Fruit fly (Drosophila melanogaster): ENCODE data around the gene Gug.

Gene Gug

dm6 chr3L:8455015-8455908 is 5.5 kb downstream of the Gug start (continued):
- no peak for TF ChIP-seq tna (GFP tag; IDR thresholded peaks at IDR 0.05; ENCODE audit: partially characterized antibody)
- peak; percentile 0 for TF ChIP-seq eyg (GFP tag; optimal IDR thresholded peaks at IDR 0.05)
- peak; percentile 19 for TF ChIP-seq CG8290 (GFP tag; optimal IDR thresholded peaks at IDR 0.05)
- peak in 1 of 2 experiments; percentile 5 for TF ChIP-seq CG8290 (tag; optimal IDR thresholded peaks at IDR 0.05)
- 0 out of 2 replicates have a peak, but pooled peaks have one; percentile 20 for TF ChIP-seq CG6272 (GFP tag; IDR thresholded peaks at IDR 0.05)
- TF ChIP-seq CG5180 (GFP tag; optimal IDR thresholded peaks at IDR 0.05), result peak; percentile 84
- peak; percentile 61 for TF ChIP-seq Bteb2 (GFP tag; optimal IDR thresholded peaks at IDR 0.05)
- peak; percentile 71 for TF ChIP-seq CG18764 (GFP tag; optimal IDR thresholded peaks at IDR 0.05)
- TF ChIP-seq Dek (tag; optimal IDR thresholded peaks at IDR 0.05), result peak; percentile 85
- TF ChIP-seq ro (GFP tag; IDR thresholded peaks at IDR 0.05), result no peak
- peak; percentile 57 to 95 for TF ChIP-seq Hr51 (GFP tag; optimal IDR thresholded peaks at IDR 0.05)
- TF ChIP-seq crc (GFP tag; optimal IDR thresholded peaks at IDR 0.05), result peak; percentile 73
- peak; percentile 69 for TF ChIP-seq CG11247 (GFP tag; IDR thresholded peaks at IDR 0.05)
- TF ChIP-seq CG2202 (tag; optimal IDR thresholded peaks at IDR 0.05), result peak; percentile 70
- TF ChIP-seq CG7372 (GFP tag; IDR thresholded peaks at IDR 0.05), result peak; percentile 79
- peak; percentile 62 for TF ChIP-seq CG32772 (GFP tag; IDR thresholded peaks at IDR 0.05)
- no peak for TF ChIP-seq wek (GFP tag; optimal IDR thresholded peaks at IDR 0.05)
- peak; percentile 75; the same call in 2 of the 3 replicates for TF ChIP-seq CG6175 (GFP tag; IDR thresholded peaks at IDR 0.05)
- no peak for TF ChIP-seq fru (optimal IDR thresholded peaks at IDR 0.05)
- peak; percentile 47; the same call in 1 of the 2 replicates for TF ChIP-seq sim (GFP tag; IDR thresholded peaks at IDR 0.05)
- no peak for TF ChIP-seq gcm2 (GFP tag; optimal IDR thresholded peaks at IDR 0.05)
- no peak for TF ChIP-seq D (optimal IDR thresholded peaks at IDR 0.05)
- peak; percentile 90 for TF ChIP-seq D (GFP tag; optimal IDR thresholded peaks at IDR 0.05)
- TF ChIP-seq Myb (GFP tag; optimal IDR thresholded peaks at IDR 0.05), result peak; percentile 19
- TF ChIP-seq sna (GFP tag; IDR thresholded peaks at IDR 0.05; ENCODE audit: partially characterized antibody), result no peak
- TF ChIP-seq NfI (GFP tag; optimal IDR thresholded peaks at IDR 0.05), result peak; percentile 83
- peak in 1 of 2 experiments; percentile 47 for TF ChIP-seq insv (GFP tag; optimal IDR thresholded peaks at IDR 0.05)
- peak; percentile 83 for TF ChIP-seq CG17385 (GFP tag; optimal IDR thresholded peaks at IDR 0.05)
- TF ChIP-seq ato (GFP tag; IDR thresholded peaks at IDR 0.05; ENCODE audit: partially characterized antibody), result no peak
- no peak for TF ChIP-seq CG15479 (GFP tag; optimal IDR thresholded peaks at IDR 0.05)
- peak; percentile 45; the same call in 1 of the 2 replicates for TF ChIP-seq wdn (GFP tag; IDR thresholded peaks at IDR 0.05)
- TF ChIP-seq sens (GFP tag), result peak; percentile 97
- TF ChIP-seq Neu2 (GFP tag; optimal IDR thresholded peaks at IDR 0.05; ENCODE audit: borderline replicate concordance), result no peak
- TF ChIP-seq exex (tag; optimal IDR thresholded peaks at IDR 0.05), result peak; percentile 82
- peak; percentile 91 for TF ChIP-seq Max (GFP tag; optimal IDR thresholded peaks at IDR 0.05)
- TF ChIP-seq CG11560 (tag; IDR thresholded peaks at IDR 0.05), result peak; percentile 32; the same call in 1 of the 3 replicates
- peak; percentile 91 for TF ChIP-seq phol (tag; optimal IDR thresholded peaks at IDR 0.05)
- peak; percentile 67; the same call in 1 of the 2 replicates for TF ChIP-seq cas (GFP tag; IDR thresholded peaks at IDR 0.05)
- TF ChIP-seq luna (GFP tag; optimal IDR thresholded peaks at IDR 0.05), result peak; percentile 16
- TF ChIP-seq h (optimal IDR thresholded peaks at IDR 0.05), result no peak
- no peak for TF ChIP-seq Hey (tag; optimal IDR thresholded peaks at IDR 0.05)
- TF ChIP-seq CG7928 (GFP tag; optimal IDR thresholded peaks at IDR 0.05), result peak; percentile 59
- TF ChIP-seq CG2120 (GFP tag; optimal IDR thresholded peaks at IDR 0.05), result peak; percentile 85
- peak; percentile 64 for TF ChIP-seq CG6654 (GFP tag; optimal IDR thresholded peaks at IDR 0.05)
- TF ChIP-seq sr (GFP tag; IDR thresholded peaks at IDR 0.05), result no peak
- TF ChIP-seq CG12155 (GFP tag; optimal IDR thresholded peaks at IDR 0.05), result peak; percentile 70
- peak; percentile 90 for TF ChIP-seq Sox102F (GFP tag; optimal IDR thresholded peaks at IDR 0.05)
- TF ChIP-seq gsb (GFP tag; IDR thresholded peaks at IDR 0.05), result peak; percentile 72
- TF ChIP-seq scrt (GFP tag; optimal IDR thresholded peaks at IDR 0.05), result peak; percentile 84
- peak; percentile 70 for TF ChIP-seq CG11723 (GFP tag; optimal IDR thresholded peaks at IDR 0.05)

All from whole organism, embryonic.